Fruit fly (Drosophila melanogaster) whole organism: Measurements from ENCODE around the gene CG3862.

Source experiments
- CG8478 ChIP-seq: fragments of >200 bp; optimal IDR thresholded peaks from 2 replicates; lab custom pipeline; 2018; ENCODE audit warnings: inconsistent platforms
- Dll ChIP-seq: fragments of >200 bp; optimal IDR thresholded peaks from 2 replicates; lab custom pipeline; 2017
- EcR ChIP-seq, 2 experiments: fragments of >200 bp; optimal IDR thresholded peaks; 2 replicates each; lab custom pipeline; 2017; ENCODE audit warnings: missing biosample characterization in 2 of 2, missing genetic modification characterization in 2 of 2, missing genetic modification reagents in 2 of 2
- pan ChIP-seq: fragments of >200 bp; optimal IDR thresholded peaks from 2 replicates; lab custom pipeline; 2017
- psq ChIP-seq: fragments of >200 bp; optimal IDR thresholded peaks from 2 replicates; lab custom pipeline; 2017
- usp ChIP-seq: fragments of >200 bp; optimal IDR thresholded peaks from 2 replicates; lab custom pipeline; 2017; ENCODE audit warnings: missing biosample characterization, missing genetic modification characterization, mixed read lengths

Gene CG3862

dm6 chr2L:838786-839185 is 13.1 kb upstream of the CG3862 start:
- TF ChIP-seq CG8478 (lab: Kevin White, UChicago): no peak
- TF ChIP-seq pan (lab: Kevin White, UChicago): no peak
- TF ChIP-seq EcR (GFP tag; optimal IDR thresholded peaks at IDR 0.05; lab: Kevin White, UChicago): no peak
- TF ChIP-seq psq: no peak
- no peak for TF ChIP-seq Dll (lab: Kevin White, UChicago)
- TF ChIP-seq usp (GFP tag; lab: Kevin White, UChicago): no peak

- TF ChIP-seq pan (lab: Kevin White, UChicago): peak; percentile 56
- TF ChIP-seq psq: no peak
Measured at dm6 chr2L:837989-838388, 12.3 kb upstream of the CG3862 start.

- TF ChIP-seq CG8478 (lab: Kevin White, UChicago): no peak
- TF ChIP-seq psq: no peak
- TF ChIP-seq EcR (GFP tag; optimal IDR thresholded peaks at IDR 0.05; lab: Kevin White, UChicago): no peak
- no peak for TF ChIP-seq Dll (lab: Kevin White, UChicago)
- no peak for TF ChIP-seq pan (lab: Kevin White, UChicago)
- no peak for TF ChIP-seq usp (GFP tag; lab: Kevin White, UChicago)
Measured at dm6 chr2L:827516-828362, 2.1 kb upstream of the CG3862 start.

dm6 chr2L:827049-827448 is 1.4 kb upstream of the CG3862 start:
- TF ChIP-seq psq: no peak
- TF ChIP-seq Dll (lab: Kevin White, UChicago): no peak
- TF ChIP-seq pan (lab: Kevin White, UChicago): no peak

- TF ChIP-seq psq (no peak), Dll (lab: Kevin White, UChicago) (peak; percentile 46), CG8478 (lab: Kevin White, UChicago) (no peak), EcR (GFP tag; optimal IDR thresholded peaks at IDR 0.05; lab: Kevin White, UChicago) (no peak), usp (GFP tag; lab: Kevin White, UChicago) (no peak), pan (lab: Kevin White, UChicago) (no peak)
Measured at dm6 chr2L:826388-826787, 727 bp upstream of the CG3862 start.

dm6 chr2L:821986-822711 is 3.5 kb downstream of the CG3862 start:
- no peak for TF ChIP-seq pan (lab: Kevin White, UChicago)
- TF ChIP-seq EcR (GFP tag; optimal IDR thresholded peaks at IDR 0.05; lab: Kevin White, UChicago): no peak
- TF ChIP-seq CG8478 (lab: Kevin White, UChicago): no peak
- TF ChIP-seq Dll (lab: Kevin White, UChicago): no peak
- no peak for TF ChIP-seq usp (GFP tag; lab: Kevin White, UChicago)
- TF ChIP-seq psq: no peak

dm6 chr2L:821242-821985 is 4.2 kb downstream of the CG3862 start, which contains the start of gene CG3662:
CG3662 (plus strand) TSS chr2L:821289.
- TF ChIP-seq psq: no peak
- TF ChIP-seq EcR (GFP tag; optimal IDR thresholded peaks at IDR 0.05; lab: Kevin White, UChicago): no peak
- TF ChIP-seq pan (lab: Kevin White, UChicago): no peak
- TF ChIP-seq Dll (lab: Kevin White, UChicago): no peak

- no peak for TF ChIP-seq pan (lab: Kevin White, UChicago)
- TF ChIP-seq CG8478 (lab: Kevin White, UChicago): no peak
- no peak for TF ChIP-seq usp (GFP tag; lab: Kevin White, UChicago)
- no peak for TF ChIP-seq Dll (lab: Kevin White, UChicago)
- no peak for TF ChIP-seq psq
- TF ChIP-seq EcR (GFP tag; optimal IDR thresholded peaks at IDR 0.05; lab: Kevin White, UChicago): no peak
Measured at dm6 chr2L:819315-820032, 6.2 kb downstream of the CG3862 start, which contains the start of the genes PGAP2 and Clp. PGAP2 (minus strand) TSS chr2L:819508. Clp (plus strand) TSS chr2L:819964.

- TF ChIP-seq Dll (lab: Kevin White, UChicago) (no peak), usp (GFP tag; lab: Kevin White, UChicago) (no peak), pan (lab: Kevin White, UChicago) (no peak), psq (no peak), EcR (GFP tag; optimal IDR thresholded peaks at IDR 0.05; lab: Kevin White, UChicago) (no peak), CG8478 (lab: Kevin White, UChicago) (no peak)
Measured at dm6 chr2L:817850-818249, 7.8 kb downstream of the CG3862 start, which contains the start of gene CG15880. CG15880 (minus strand) TSS chr2L:817950.

- TF ChIP-seq EcR (GFP tag; optimal IDR thresholded peaks at IDR 0.05; lab: Kevin White, UChicago) (no peak), pan (lab: Kevin White, UChicago) (no peak), Dll (lab: Kevin White, UChicago) (no peak), usp (GFP tag; lab: Kevin White, UChicago) (no peak), psq (no peak), CG8478 (lab: Kevin White, UChicago) (no peak)
Measured at dm6 chr2L:815785-816389, 9.8 kb downstream of the CG3862 start, which contains the start of the genes Saf6 and Pex12. Saf6 (minus strand) TSS chr2L:815950. Pex12 (plus strand) TSS chr2L:815993.
